Fruit fly (Drosophila melanogaster) whole organism, adult: ENCODE data around the gene Hcf.

Source experiments
- CG11617 ChIP-seq: fragments of 200-800 bp; sonication (Bioruptor generic); optimal IDR thresholded peaks from 2 replicates; lab custom pipeline; 2017; ENCODE audit warnings: mild to moderate bottlenecking, missing biosample characterization, missing genetic modification reagents, missing genetic modification characterization
- CG12768 ChIP-seq: fragments of 200-800 bp; sonication (Bioruptor generic); optimal IDR thresholded peaks from 2 replicates; lab custom pipeline; 2017; ENCODE audit warnings: missing biosample characterization, missing genetic modification characterization, mild to moderate bottlenecking, moderate library complexity, missing genetic modification reagents
- CG14711 ChIP-seq: fragments of 200-800 bp; sonication (Bioruptor generic); optimal IDR thresholded peaks from 2 replicates; lab custom pipeline; 2018; ENCODE audit warnings: missing biosample characterization, mild to moderate bottlenecking, missing genetic modification characterization, moderate library complexity
- CG1620 ChIP-seq: fragments of 200-800 bp; sonication (Bioruptor generic); optimal IDR thresholded peaks from 2 replicates; lab custom pipeline; 2016; ENCODE audit warnings: missing biosample characterization, missing genetic modification characterization
- CG33017 ChIP-seq: fragments of 200-800 bp; sonication (Bioruptor generic); optimal IDR thresholded peaks from 2 replicates; lab custom pipeline; 2018; ENCODE audit warnings: missing biosample characterization, mild to moderate bottlenecking, missing genetic modification characterization, moderate library complexity
- CG5204 ChIP-seq: fragments of 200-800 bp; sonication (Bioruptor generic); optimal IDR thresholded peaks from 2 replicates; lab custom pipeline; 2016; ENCODE audit warnings: missing biosample characterization, missing genetic modification characterization
- CG7045 ChIP-seq: fragments of 200-800 bp; sonication (Bioruptor generic); optimal IDR thresholded peaks from 2 replicates; lab custom pipeline; 2017; ENCODE audit warnings: missing biosample characterization, mild to moderate bottlenecking, missing genetic modification characterization
- CG7101 ChIP-seq: fragments of 200-800 bp; sonication (Bioruptor generic); optimal IDR thresholded peaks from 2 replicates; lab custom pipeline; 2018; ENCODE audit warnings: missing biosample characterization, mild to moderate bottlenecking, missing genetic modification characterization, moderate library complexity
- Clk ChIP-seq: fragments of 200-800 bp; sonication (Bioruptor generic); optimal IDR thresholded peaks from 2 replicates; lab custom pipeline; 2017; ENCODE audit warnings: missing biosample characterization, missing genetic modification characterization
- Crg-1 ChIP-seq: fragments of 200-800 bp; sonication (Bioruptor generic); optimal IDR thresholded peaks from 2 replicates; lab custom pipeline; 2016; ENCODE audit warnings: missing biosample characterization, missing genetic modification characterization
- Hr96 ChIP-seq: fragments of 200-800 bp; sonication (Bioruptor generic); optimal IDR thresholded peaks from 2 replicates; lab custom pipeline; 2016; ENCODE audit warnings: missing biosample characterization, missing genetic modification characterization
- Mnt ChIP-seq: fragments of 200-800 bp; sonication (Bioruptor generic); optimal IDR thresholded peaks from 2 replicates; lab custom pipeline; 2016; ENCODE audit warnings: missing biosample characterization, mild to moderate bottlenecking, missing genetic modification characterization
- bab1 ChIP-seq: fragments of 200-800 bp; sonication (Bioruptor generic); optimal IDR thresholded peaks from 3 replicates; lab custom pipeline; 2019; ENCODE audit warnings: missing biosample characterization, mild to moderate bottlenecking, missing genetic modification characterization, moderate library complexity
- cic ChIP-seq: fragments of 200-800 bp; sonication (Bioruptor generic); optimal IDR thresholded peaks from 2 replicates; lab custom pipeline; 2017; ENCODE audit warnings: missing biosample characterization, mild to moderate bottlenecking, missing genetic modification characterization, moderate library complexity
- cnc ChIP-seq, 2 experiments: fragments of >200 bp; optimal IDR thresholded peaks; 2 replicates each; lab custom pipeline; 2017
- kay ChIP-seq: fragments of 200-800 bp; sonication (Bioruptor generic); peaks from one replicate; lab custom pipeline; 2016; ENCODE audit warnings: missing biosample characterization, missing genetic modification characterization, borderline replicate concordance
- ovo ChIP-seq: fragments of 200-800 bp; sonication (Bioruptor generic); optimal IDR thresholded peaks from 2 replicates; lab custom pipeline; 2016; ENCODE audit warnings: missing biosample characterization, missing genetic modification characterization
- pad ChIP-seq: fragments of 200-800 bp; sonication (Bioruptor generic); optimal IDR thresholded peaks from 3 replicates; lab custom pipeline; 2017; ENCODE audit warnings: missing biosample characterization, missing genetic modification characterization, mild to moderate bottlenecking, moderate library complexity, missing genetic modification reagents
- tj ChIP-seq: fragments of 200-800 bp; sonication (Bioruptor generic); optimal IDR thresholded peaks from 3 replicates; lab custom pipeline; 2017; ENCODE audit warnings: missing biosample characterization, mild to moderate bottlenecking, missing genetic modification characterization, moderate library complexity
- toe ChIP-seq: fragments of 200-800 bp; sonication (Bioruptor generic); optimal IDR thresholded peaks from 2 replicates; lab custom pipeline; 2016; ENCODE audit warnings: missing biosample characterization, missing genetic modification characterization

The Hcf gene

dm6 chr4:423338-423737, 63.6 kb downstream of the Hcf start:
- TF ChIP-seq Hr96 (no peak), Mnt (no peak), CG7101 (tag; lab: Kevin White, UChicago) (no peak), ovo (GFP tag; lab: Kevin White, UChicago) (no peak), CG7045 (GFP tag; lab: Kevin White, UChicago) (no peak), CG33017 (tag; lab: Kevin White, UChicago) (no peak), cnc (optimal IDR thresholded peaks at IDR 0.05; lab: Kevin White, UChicago) (no peak), kay (GFP tag; lab: Kevin White, UChicago) (no peak), toe (GFP tag; lab: Kevin White, UChicago) (no peak), CG12768 (no peak), cic (GFP tag; lab: Kevin White, UChicago) (no peak), CG11617 (GFP tag; lab: Kevin White, UChicago) (no peak), pad (no peak), bab1 (GFP tag; lab: Kevin White, UChicago) (no peak), Crg-1 (GFP tag; lab: Kevin White, UChicago) (no peak), tj (GFP tag; lab: Kevin White, UChicago) (no peak), CG1620 (GFP tag; lab: Kevin White, UChicago) (no peak), CG14711 (tag; lab: Kevin White, UChicago) (no peak), Clk (GFP tag; lab: Kevin White, UChicago) (no peak), CG5204 (no peak)

dm6 chr4:424630-425327, 65.0 kb downstream of the Hcf start:
- no peak for TF ChIP-seq cic (GFP tag; lab: Kevin White, UChicago)
- TF ChIP-seq CG14711 (tag; lab: Kevin White, UChicago): peak; percentile 64
- TF ChIP-seq Clk (GFP tag; lab: Kevin White, UChicago): no peak
- TF ChIP-seq tj (GFP tag; lab: Kevin White, UChicago): no peak
- TF ChIP-seq CG12768: no peak
- TF ChIP-seq pad: peak; percentile 92
- TF ChIP-seq Crg-1 (GFP tag; lab: Kevin White, UChicago): peak; percentile 62
- peak; percentile 88 for TF ChIP-seq bab1 (GFP tag; lab: Kevin White, UChicago)
- peak; percentile 84 for TF ChIP-seq CG1620 (GFP tag; lab: Kevin White, UChicago)
- no peak for TF ChIP-seq cnc (optimal IDR thresholded peaks at IDR 0.05; lab: Kevin White, UChicago)
- TF ChIP-seq CG33017 (tag; lab: Kevin White, UChicago): no peak
- peak; percentile 53 for TF ChIP-seq ovo (GFP tag; lab: Kevin White, UChicago)
- peak; percentile 64 for TF ChIP-seq CG5204
- TF ChIP-seq CG7045 (GFP tag; lab: Kevin White, UChicago): peak; percentile 60
- peak; percentile 82 for TF ChIP-seq Hr96
- TF ChIP-seq Mnt: peak; percentile 14
- no peak for TF ChIP-seq CG11617 (GFP tag; lab: Kevin White, UChicago)
- peak; percentile 58 for TF ChIP-seq CG7101 (tag; lab: Kevin White, UChicago)
- TF ChIP-seq kay (GFP tag; lab: Kevin White, UChicago): no peak
- peak; percentile 71 for TF ChIP-seq toe (GFP tag; lab: Kevin White, UChicago)
